Worm (Caenorhabditis elegans): ENCODE data around the gene T17A3.12.

T17A3.12 gene

DNA sequence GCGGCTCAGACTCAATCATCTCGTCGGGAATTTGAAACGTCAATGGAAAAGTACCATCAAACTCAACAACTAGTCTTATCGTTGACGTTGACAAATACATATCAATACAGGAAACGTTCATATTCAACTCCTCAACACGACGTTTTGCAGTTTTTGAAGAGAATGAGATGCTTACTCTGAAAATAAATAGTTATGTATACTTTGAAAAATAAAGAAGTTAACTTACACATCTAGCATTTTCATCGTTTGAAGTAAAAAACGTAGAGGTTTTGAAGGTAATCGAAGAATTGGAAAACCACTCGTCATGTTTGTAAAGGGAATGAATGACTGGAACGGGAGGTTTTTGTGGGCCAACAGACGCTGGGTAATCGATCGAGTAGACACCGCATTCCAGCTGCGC is 4.1 kb downstream of the T17A3.12 start, which contains the start of gene fbxb-81:
Gene fbxb-81 (minus strand): TSS at position 314 of the 400 bp plus-strand sequence.
- no peak for TF ChIP-seq ceh-16 (tag; optimal IDR thresholded peaks at IDR 0.05)
- TF ChIP-seq ama-1 (optimal IDR thresholded peaks at IDR 0.05): no peak
- no peak for TF ChIP-seq unc-39 (tag; optimal IDR thresholded peaks at IDR 0.05)
- TF ChIP-seq pha-4 (tag; optimal IDR thresholded peaks at IDR 0.05): no peak

DNA sequence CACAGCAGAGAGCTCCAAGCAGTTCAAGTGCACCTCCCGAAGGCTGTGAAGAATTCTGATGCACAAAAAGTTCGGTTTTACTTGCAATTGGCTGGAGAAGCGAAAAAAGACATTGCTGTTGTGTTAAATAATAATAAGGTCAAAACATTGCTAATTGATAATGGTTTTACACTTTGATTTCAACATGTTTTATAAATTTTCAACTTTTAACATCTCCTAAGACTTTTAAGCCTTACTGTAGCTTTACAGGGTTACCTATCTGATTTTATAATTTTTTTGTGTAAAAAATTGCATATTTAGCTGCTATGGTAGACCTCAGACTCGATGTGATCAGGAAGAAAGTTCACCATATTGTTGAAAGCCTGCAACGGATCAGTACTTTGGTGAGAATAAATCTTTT is 10.8 kb downstream of the T17A3.12 start, which contains the start of gene pals-25:
Gene pals-25 (plus strand): TSS at position 301 of the 400 bp plus-strand sequence.
- TF ChIP-seq unc-39 (tag; optimal IDR thresholded peaks at IDR 0.05) (no peak), nhr-237 (tag; optimal IDR thresholded peaks at IDR 0.05) (no peak), fkh-2 (tag; optimal IDR thresholded peaks at IDR 0.05) (no peak), ztf-4 (tag; optimal IDR thresholded peaks at IDR 0.05) (no peak), daf-12 (tag; optimal IDR thresholded peaks at IDR 0.05) (no peak), lsy-12 (tag; optimal IDR thresholded peaks at IDR 0.05) (no peak), ceh-28 (tag; optimal IDR thresholded peaks at IDR 0.05) (no peak), pqm-1 (tag; optimal IDR thresholded peaks at IDR 0.05) (no peak), skn-1 (tag; optimal IDR thresholded peaks at IDR 0.05) (no peak), egl-5 (tag; optimal IDR thresholded peaks at IDR 0.05) (no peak), nfya-1 (tag; optimal IDR thresholded peaks at IDR 0.05; ENCODE audit: insufficient read depth) (no peak), elt-3 (tag; optimal IDR thresholded peaks at IDR 0.05) (no peak), elt-2 (tag; optimal IDR thresholded peaks at IDR 0.05) (no peak), snpc-4 (tag; optimal IDR thresholded peaks at IDR 0.05) (no peak), fkh-10 (GFP tag; optimal IDR thresholded peaks at IDR 0.05) (no peak), fos-1 (tag; optimal IDR thresholded peaks at IDR 0.05) (no peak), aly-2 (tag; optimal IDR thresholded peaks at IDR 0.05) (no peak), ama-1 (optimal IDR thresholded peaks at IDR 0.05) (no peak)

DNA sequence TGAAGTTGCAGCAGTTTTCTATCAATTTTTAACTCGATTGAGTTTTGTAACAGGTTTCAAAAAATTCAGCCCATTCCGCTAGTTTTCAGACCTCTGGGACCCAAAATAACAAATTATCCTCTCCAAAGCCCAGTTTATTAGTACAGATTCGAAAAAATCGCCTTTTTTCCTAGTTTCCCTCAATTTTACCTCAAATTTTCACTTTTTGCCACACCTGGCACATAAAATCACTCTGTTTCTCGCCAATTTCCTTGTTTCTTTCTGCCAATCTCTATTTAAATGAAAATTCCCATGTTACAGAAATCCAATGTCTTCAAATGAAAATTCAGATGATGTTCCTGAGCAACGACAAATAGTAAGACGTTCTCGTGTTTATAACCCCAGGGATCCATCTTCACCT is 12.9 kb downstream of the T17A3.12 start, which contains the start of gene pals-22:
Gene pals-22 (plus strand): TSS at position 301 of the 400 bp plus-strand sequence.
- TF ChIP-seq skn-1 (tag; optimal IDR thresholded peaks at IDR 0.05) (no peak), fos-1 (tag; optimal IDR thresholded peaks at IDR 0.05) (no peak)

DNA sequence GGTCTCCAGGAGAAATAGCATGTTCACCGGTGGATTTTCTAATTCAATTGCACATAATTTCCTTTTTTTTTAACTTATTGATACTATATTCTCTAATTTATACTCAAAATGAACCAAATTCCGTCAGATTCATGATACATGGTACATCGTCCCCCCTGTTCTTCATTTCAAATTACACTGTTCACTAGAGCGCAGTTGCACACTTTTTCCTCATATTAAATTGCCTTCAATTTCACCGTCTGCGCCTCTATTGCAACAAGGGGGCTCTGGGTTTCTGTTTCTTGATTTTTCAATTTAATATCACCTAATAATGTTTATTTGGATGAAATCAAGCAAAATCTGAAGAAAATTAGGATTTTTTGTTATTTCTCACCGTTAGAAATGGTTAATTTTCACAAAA is 13.4 kb downstream of the T17A3.12 start:
- TF ChIP-seq egl-27 (tag; optimal IDR thresholded peaks at IDR 0.05) (no peak), fos-1 (tag; optimal IDR thresholded peaks at IDR 0.05) (no peak), unc-62 (GFP tag; optimal IDR thresholded peaks at IDR 0.05) (no peak), zag-1 (tag; optimal IDR thresholded peaks at IDR 0.05) (no peak), hmg-11 (tag; optimal IDR thresholded peaks at IDR 0.05) (peak; percentile 18), elt-1 (tag; optimal IDR thresholded peaks at IDR 0.05) (no peak), nhr-76 (tag; optimal IDR thresholded peaks at IDR 0.05) (no peak), daf-12 (tag; optimal IDR thresholded peaks at IDR 0.05) (no peak), nhr-12 (tag; optimal IDR thresholded peaks at IDR 0.05) (no peak), fkh-10 (GFP tag; optimal IDR thresholded peaks at IDR 0.05) (peak; percentile 12), unc-39 (tag; optimal IDR thresholded peaks at IDR 0.05) (no peak), eor-1 (tag; optimal IDR thresholded peaks at IDR 0.05) (no peak), ceh-28 (tag; optimal IDR thresholded peaks at IDR 0.05) (no peak), skn-1 (tag; optimal IDR thresholded peaks at IDR 0.05) (no peak), nhr-77 (tag; optimal IDR thresholded peaks at IDR 0.05) (peak; percentile 9), nfya-1 (tag; optimal IDR thresholded peaks at IDR 0.05; ENCODE audit: insufficient read depth) (peak; percentile 70), pqm-1 (tag; optimal IDR thresholded peaks at IDR 0.05) (no peak), fkh-2 (tag; optimal IDR thresholded peaks at IDR 0.05) (no peak), lin-15B (tag; optimal IDR thresholded peaks at IDR 0.05) (peak; percentile 77), nhr-43 (tag; optimal IDR thresholded peaks at IDR 0.05; ENCODE audit: poor library complexity, severe bottlenecking) (no peak), lin-39 (tag; optimal IDR thresholded peaks at IDR 0.05) (peak; percentile 82), R02D3.7 (tag; optimal IDR thresholded peaks at IDR 0.05) (no peak), pha-4 (tag; optimal IDR thresholded peaks at IDR 0.05) (peak; percentile 82), ama-1 (optimal IDR thresholded peaks at IDR 0.05) (no peak), egl-5 (tag; optimal IDR thresholded peaks at IDR 0.05) (peak; percentile 71), nhr-25 (tag; optimal IDR thresholded peaks at IDR 0.05) (no peak), jun-1 (tag; optimal IDR thresholded peaks at IDR 0.05) (peak; percentile 13), snpc-4 (tag; optimal IDR thresholded peaks at IDR 0.05) (peak; percentile 55), nhr-11 (tag; optimal IDR thresholded peaks at IDR 0.05) (no peak), elt-2 (tag; optimal IDR thresholded peaks at IDR 0.05) (peak; percentile 33), nhr-23 (tag; optimal IDR thresholded peaks at IDR 0.05) (peak; percentile 61)
